Fruit fly (Drosophila melanogaster) whole organism, embryonic: ENCODE data around the gene Vago.

Experiments used
- ATbp ChIP-seq: fragments of 200-800 bp; sonication (Bioruptor generic); optimal IDR thresholded peaks from 2 replicates; lab custom pipeline; 2017; ENCODE audit warnings: missing biosample characterization, mild to moderate bottlenecking, missing genetic modification characterization, missing genetic modification reagents
- Adf1 ChIP-seq: fragments of 200-800 bp; sonication (Bioruptor generic); IDR thresholded peaks from 2 replicates; pipeline ENCODE4 v1.3.6; 2022; ENCODE audit warnings: missing biosample characterization, missing genetic modification characterization
- CG10209 ChIP-seq: fragments of 200-800 bp; sonication (Bioruptor generic); optimal IDR thresholded peaks from 3 replicates; lab custom pipeline; 2017; ENCODE audit warnings: missing biosample characterization, mild to moderate bottlenecking, missing genetic modification characterization, missing genetic modification reagents
- CG10543 ChIP-seq: fragments of 200-800 bp; sonication (Bioruptor generic); optimal IDR thresholded peaks from 3 replicates; lab custom pipeline; 2017; ENCODE audit warnings: missing biosample characterization, mild to moderate bottlenecking, missing genetic modification characterization, moderate library complexity
- CG11247 ChIP-seq: fragments of 200-800 bp; sonication (Bioruptor generic); IDR thresholded peaks from 2 replicates; pipeline ENCODE4 v1.3.6; 2022; ENCODE audit warnings: missing biosample characterization, missing genetic modification characterization
- CG11398 ChIP-seq: fragments of 200-800 bp; sonication (Bioruptor generic); optimal IDR thresholded peaks from 2 replicates; lab custom pipeline; 2016; ENCODE audit warnings: missing biosample characterization, missing genetic modification characterization
- CG11695 ChIP-seq: fragments of 200-800 bp; sonication (Bioruptor generic); IDR thresholded peaks from 3 replicates; pipeline ENCODE4 v1.3.6; 2022; ENCODE audit warnings: missing biosample characterization, missing genetic modification characterization
- CG13775 ChIP-seq: fragments of 200-800 bp; sonication (Bioruptor generic); optimal IDR thresholded peaks from 3 replicates; lab custom pipeline; 2017; ENCODE audit warnings: missing biosample characterization, mild to moderate bottlenecking, missing genetic modification characterization
- CG14050 ChIP-seq: fragments of 200-800 bp; sonication (Bioruptor generic); IDR thresholded peaks from 3 replicates; pipeline ENCODE4 v1.3.6; 2022; ENCODE audit warnings: missing biosample characterization, missing genetic modification characterization
- CG15479 ChIP-seq: fragments of 200-800 bp; sonication (Bioruptor generic); optimal IDR thresholded peaks from 3 replicates; lab custom pipeline; 2019; ENCODE audit warnings: missing biosample characterization, mild to moderate bottlenecking, missing genetic modification characterization, moderate library complexity
- CG16813 ChIP-seq: fragments of 200-800 bp; sonication (Bioruptor generic); IDR thresholded peaks from 3 replicates; pipeline ENCODE4 v1.3.6; 2022; ENCODE audit warnings: missing biosample characterization, missing genetic modification characterization; ENCODE audit not compliant: partially characterized antibody
- CG17802 ChIP-seq: fragments of 200-800 bp; sonication (Bioruptor generic); optimal IDR thresholded peaks from 2 replicates; lab custom pipeline; 2018; ENCODE audit warnings: missing biosample characterization, mild to moderate bottlenecking, missing genetic modification characterization, moderate library complexity
- CG18011 ChIP-seq: fragments of 200-800 bp; sonication (Bioruptor generic); optimal IDR thresholded peaks from 2 replicates; lab custom pipeline; 2017; ENCODE audit warnings: missing biosample characterization, missing genetic modification characterization, mild to moderate bottlenecking, moderate library complexity, missing genotype
- CG18599 ChIP-seq: fragments of 200-800 bp; sonication (Bioruptor generic); optimal IDR thresholded peaks from 3 replicates; lab custom pipeline; 2017; ENCODE audit warnings: missing biosample characterization, missing genetic modification characterization, mild to moderate bottlenecking, moderate library complexity, missing genetic modification reagents
- CG2116 ChIP-seq: fragments of 200-800 bp; sonication (Bioruptor generic); optimal IDR thresholded peaks from 3 replicates; lab custom pipeline; 2018; ENCODE audit warnings: missing biosample characterization, mild to moderate bottlenecking, missing genetic modification characterization
- CG2678 ChIP-seq: fragments of 200-800 bp; sonication (Bioruptor generic); optimal IDR thresholded peaks from 3 replicates; lab custom pipeline; 2019; ENCODE audit warnings: missing biosample characterization, mild to moderate bottlenecking, missing genetic modification characterization, moderate library complexity
- CG32532 ChIP-seq: fragments of 200-800 bp; sonication (Bioruptor generic); IDR thresholded peaks from 2 replicates; pipeline ENCODE4 v1.3.6; 2022; ENCODE audit warnings: missing biosample characterization, missing genetic modification characterization
- CG43689 ChIP-seq: fragments of 200-800 bp; sonication (Bioruptor generic); IDR thresholded peaks from 2 replicates; pipeline ENCODE4 v1.3.6; 2022; ENCODE audit warnings: missing biosample characterization, missing genetic modification characterization
- CG7372 ChIP-seq: fragments of 200-800 bp; sonication (Bioruptor generic); IDR thresholded peaks from 2 replicates; pipeline ENCODE4 v1.3.6; 2022; ENCODE audit warnings: missing biosample characterization, missing genetic modification characterization
- CG8359 ChIP-seq: fragments of 200-800 bp; sonication (Bioruptor generic); optimal IDR thresholded peaks from 2 replicates; lab custom pipeline; 2017; ENCODE audit warnings: missing biosample characterization, mild to moderate bottlenecking, missing genetic modification characterization, borderline replicate concordance
- Deaf1 ChIP-seq: fragments of 200-800 bp; optimal IDR thresholded peaks from 3 replicates; lab custom pipeline; 2019; ENCODE audit warnings: missing biosample characterization, mild to moderate bottlenecking, missing genetic modification characterization, moderate library complexity
- Gsc ChIP-seq: fragments of 200-800 bp; sonication (Bioruptor generic); IDR thresholded peaks from 2 replicates; pipeline ENCODE4 v1.3.6; 2022; ENCODE audit warnings: missing biosample characterization, missing genetic modification characterization
- Jarid2 ChIP-seq: fragments of 200-800 bp; sonication (Bioruptor generic); optimal IDR thresholded peaks from 3 replicates; lab custom pipeline; 2017; ENCODE audit warnings: mild to moderate bottlenecking, missing biosample characterization, missing genetic modification reagents, missing genetic modification characterization
- Lim3 ChIP-seq: fragments of 200-800 bp; sonication (Bioruptor generic); IDR thresholded peaks from 2 replicates; pipeline ENCODE4 v1.3.6; 2022; ENCODE audit warnings: missing biosample characterization, missing genetic modification characterization
- Pdp1 ChIP-seq, 2 experiments: fragments of 200-800 bp; sonication (Bioruptor generic); optimal IDR thresholded peaks; 3 replicates each; lab custom pipeline; 2016; ENCODE audit warnings: missing biosample characterization in 2 of 2, missing genetic modification characterization in 2 of 2, mild to moderate bottlenecking in 1 of 2, moderate library complexity in 1 of 2
- Ptx1 ChIP-seq: fragments of 200-800 bp; sonication (Bioruptor generic); IDR thresholded peaks from 2 replicates; pipeline ENCODE4 v1.3.6; 2022; ENCODE audit warnings: missing biosample characterization, missing genetic modification characterization
- ara ChIP-seq: fragments of 200-800 bp; sonication (Bioruptor generic); IDR thresholded peaks from 2 replicates; pipeline ENCODE4 v1.3.6; 2022; ENCODE audit warnings: missing biosample characterization, missing genetic modification characterization
- dan ChIP-seq: fragments of 200-800 bp; sonication (Bioruptor generic); IDR thresholded peaks from 2 replicates; pipeline ENCODE4 v1.3.6; 2022; ENCODE audit warnings: missing biosample characterization, missing genetic modification characterization
- ems ChIP-seq: fragments of 200-800 bp; sonication (Bioruptor generic); optimal IDR thresholded peaks from 3 replicates; lab custom pipeline; 2016; ENCODE audit warnings: missing biosample characterization, missing genetic modification characterization
- ewg ChIP-seq: fragments of 200-800 bp; sonication (Bioruptor generic); optimal IDR thresholded peaks from 3 replicates; lab custom pipeline; 2017; ENCODE audit warnings: mild to moderate bottlenecking, missing biosample characterization, missing genetic modification reagents, missing genetic modification characterization
- gcm2 ChIP-seq: fragments of 200-800 bp; sonication (Bioruptor generic); optimal IDR thresholded peaks from 2 replicates; lab custom pipeline; 2016; ENCODE audit warnings: missing biosample characterization, missing genetic modification characterization
- hth ChIP-seq: fragments of >200 bp; optimal IDR thresholded peaks from 2 replicates; lab custom pipeline; 2017; ENCODE audit warnings: inconsistent platforms
- kay ChIP-seq: fragments of 200-800 bp; sonication (Bioruptor generic); optimal IDR thresholded peaks from 2 replicates; lab custom pipeline; 2016; ENCODE audit warnings: missing biosample characterization, missing genetic modification characterization
- klu ChIP-seq: fragments of 200-800 bp; sonication (Bioruptor generic); IDR thresholded peaks from 2 replicates; pipeline ENCODE4 v1.3.6; 2022; ENCODE audit warnings: missing biosample characterization, missing genetic modification characterization
- knrl ChIP-seq: fragments of 200-800 bp; sonication (Bioruptor generic); IDR thresholded peaks from 3 replicates; pipeline ENCODE4 v1.3.6; 2022; ENCODE audit warnings: missing biosample characterization, missing genetic modification characterization; ENCODE audit not compliant: partially characterized antibody
- repo ChIP-seq: fragments of 200-800 bp; sonication (Bioruptor generic); optimal IDR thresholded peaks from 2 replicates; lab custom pipeline; 2016; ENCODE audit warnings: missing biosample characterization, missing genetic modification characterization
- row ChIP-seq: fragments of 200-800 bp; sonication (Bioruptor generic); IDR thresholded peaks from 3 replicates; pipeline ENCODE4 v1.3.6; 2022; ENCODE audit warnings: missing biosample characterization, missing genetic modification characterization
- sens ChIP-seq: fragments of 200-800 bp; sonication (Bioruptor generic); peaks from one replicate; lab custom pipeline; 2016; ENCODE audit warnings: missing biosample characterization, missing genetic modification characterization
- tll ChIP-seq, 2 experiments: fragments of 200-800 bp in 1 of 2; fragments of >200 bp in 1 of 2; sonication (Bioruptor generic) in 1 of 2; optimal IDR thresholded peaks; 2 replicates each; lab custom pipeline; 2017 to 2019; ENCODE audit warnings: missing biosample characterization in 2 of 2, missing genetic modification characterization in 2 of 2, mild to moderate bottlenecking in 1 of 2, moderate library complexity in 1 of 2
- zf30C ChIP-seq: fragments of 200-800 bp; sonication (Bioruptor generic); optimal IDR thresholded peaks from 3 replicates; lab custom pipeline; 2018; ENCODE audit warnings: missing biosample characterization, mild to moderate bottlenecking, missing genetic modification characterization

The Vago gene

DNA sequence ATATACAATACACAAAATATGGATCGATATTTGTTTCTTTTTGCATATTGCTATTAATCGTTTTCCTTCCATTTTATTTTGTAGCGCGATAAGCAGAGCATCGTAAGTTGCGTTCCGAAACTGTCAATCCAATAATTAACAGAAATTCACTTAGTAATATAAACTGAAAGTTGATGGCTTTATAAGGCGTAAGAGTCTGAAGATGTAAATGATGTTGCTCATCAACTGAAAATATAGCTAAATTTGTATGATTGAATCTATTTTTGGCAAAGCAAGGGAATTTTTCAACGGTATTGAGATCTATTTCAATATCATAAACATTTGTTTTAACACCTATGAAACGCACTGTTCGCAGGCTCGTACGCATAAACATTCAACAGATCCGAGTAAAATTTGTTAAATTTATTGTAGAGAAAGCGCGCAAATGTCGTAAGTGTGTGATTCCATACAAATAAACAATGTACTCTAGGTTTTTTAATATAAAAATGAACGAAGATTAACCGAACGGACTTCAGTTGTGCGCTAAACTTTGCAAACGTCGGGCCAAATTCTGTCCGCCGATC lies at the start of gene Vago:
Gene Vago (plus strand): TSS at position 513 of the 563 bp plus-strand sequence.
- TF ChIP-seq dan (GFP tag; lab: Robert Waterston, UW) (no peak), CG13775 (no peak), row (GFP tag; lab: Robert Waterston, UW) (0 out of 3 replicates have a peak, but pooled peaks have one; percentile 15), CG2678 (tag; lab: Kevin White, UChicago) (peak; percentile 14), CG18011 (GFP tag; lab: Kevin White, UChicago) (no peak), repo (GFP tag; lab: Kevin White, UChicago) (no peak), CG43689 (GFP tag; lab: Robert Waterston, UW) (no peak), CG11695 (0 out of 3 replicates have a peak, but pooled peaks have one; percentile 30), CG16813 (GFP tag; lab: Robert Waterston, UW) (no peak)

DNA sequence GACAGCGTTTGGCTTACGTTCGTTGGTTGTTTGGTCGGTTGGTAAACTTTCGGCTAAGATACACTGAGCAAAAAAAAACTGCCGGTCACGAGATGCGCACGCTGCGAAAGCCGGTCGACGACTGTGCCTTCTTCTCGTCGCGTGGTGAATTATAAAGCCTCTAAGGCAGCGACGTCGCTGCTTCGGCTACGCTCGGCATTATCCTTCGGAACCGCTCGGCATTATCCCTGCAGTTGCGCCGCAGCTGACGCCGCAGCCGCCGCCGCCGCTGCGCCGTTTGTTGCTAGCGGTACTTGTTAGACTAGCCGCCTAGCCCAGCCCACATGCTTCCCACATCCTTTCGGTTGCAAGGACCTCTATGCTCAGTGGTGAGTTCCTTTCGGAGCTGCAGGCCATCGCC lies 49.3 kb upstream of the Vago start, which contains the start of gene vex:
Gene vex (minus strand): TSS at position 114 of the 400 bp plus-strand sequence.
- TF ChIP-seq kay (GFP tag; lab: Kevin White, UChicago): no peak
- peak; percentile 33 for TF ChIP-seq ewg (GFP tag; lab: Kevin White, UChicago)
- TF ChIP-seq zf30C (GFP tag; lab: Kevin White, UChicago): peak; percentile 26
- peak; percentile 35 for TF ChIP-seq Jarid2 (GFP tag; lab: Kevin White, UChicago)
- TF ChIP-seq Ptx1: no peak
- TF ChIP-seq Deaf1 (tag; lab: Kevin White, UChicago): peak; percentile 94
- TF ChIP-seq hth: no peak
- no peak for TF ChIP-seq CG18599 (GFP tag; lab: Kevin White, UChicago)
- no peak for TF ChIP-seq ara (GFP tag; lab: Robert Waterston, UW)
- no peak for TF ChIP-seq ems
- TF ChIP-seq CG17802: no peak
- no peak for TF ChIP-seq tll (GFP tag; optimal IDR thresholded peaks at IDR 0.05; lab: Kevin White, UChicago)
- TF ChIP-seq CG15479: peak; percentile 66
- TF ChIP-seq gcm2: no peak
- TF ChIP-seq Adf1: peak; percentile 79
- TF ChIP-seq klu (GFP tag; lab: Robert Waterston, UW): no peak
- TF ChIP-seq Gsc (GFP tag; lab: Robert Waterston, UW): no peak
- TF ChIP-seq, all 482 proteins: peak for 6

DNA sequence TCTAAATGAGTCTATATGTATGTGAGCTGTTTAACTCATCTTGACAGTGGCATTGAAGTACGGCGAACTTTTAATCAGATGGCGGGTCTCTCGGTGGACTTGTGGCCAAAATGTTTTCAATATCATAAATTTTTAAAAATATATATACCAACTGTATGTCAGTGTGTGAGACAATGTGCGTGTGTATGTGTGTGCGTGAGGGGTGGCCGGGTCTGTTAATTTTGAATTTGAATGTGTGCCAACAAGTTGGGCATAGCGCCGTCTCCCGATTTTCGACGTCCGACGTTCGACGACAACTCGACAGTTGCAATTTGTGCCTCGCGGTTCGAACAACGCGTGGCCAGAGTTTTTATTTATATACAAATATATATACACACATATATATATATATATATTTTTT lies 44.6 kb upstream of the Vago start, which contains the start of gene SmydA-4:
Gene SmydA-4 (plus strand): TSS at position 301 of the 400 bp plus-strand sequence.
- TF ChIP-seq Pdp1 (GFP tag; optimal IDR thresholded peaks at IDR 0.05; lab: Kevin White, UChicago) (no peak), CG2116 (no peak), sens (GFP tag; lab: Kevin White, UChicago) (peak; percentile 29), Lim3 (GFP tag; lab: Robert Waterston, UW) (no peak), ATbp (GFP tag; lab: Kevin White, UChicago) (no peak), CG7372 (no peak), CG10543 (GFP tag; lab: Kevin White, UChicago) (peak; percentile 8), CG10209 (no peak)

dm6 chrX:11053456-11053855 lies 35.6 kb upstream of the Vago start, which contains the start of gene CG1552:
Gene CG1552 (minus strand): TSS chrX:11053556.
- no peak for TF ChIP-seq knrl (GFP tag; lab: Robert Waterston, UW)
- no peak for TF ChIP-seq CG11398 (GFP tag; lab: Kevin White, UChicago)
- no peak for TF ChIP-seq CG8359 (GFP tag; lab: Kevin White, UChicago)
- TF ChIP-seq CG14050 (GFP tag; lab: Robert Waterston, UW): no peak
- TF ChIP-seq CG32532 (GFP tag; lab: Robert Waterston, UW): no peak
- TF ChIP-seq CG11247: no peak
